Fruit fly (Drosophila melanogaster): ENCODE data around the gene Noc1.

Gene Noc1

dm6 chr3L:11047877-11048276 is 26.7 kb upstream of the Noc1 start (continued):
- TF ChIP-seq slbo (GFP tag; IDR thresholded peaks at IDR 0.05) (peak; percentile 87), CG12744 (GFP tag; optimal IDR thresholded peaks at IDR 0.05) (peak; percentile 85), odd (GFP tag; optimal IDR thresholded peaks at IDR 0.05) (peak; percentile 52), CG11093 (GFP tag; IDR thresholded peaks at IDR 0.05) (peak; percentile 50; the same call in 2 of the 3 replicates), CG8944 (GFP tag; optimal IDR thresholded peaks at IDR 0.05) (peak; percentile 86), CG10431 (GFP tag; optimal IDR thresholded peaks at IDR 0.05) (peak; percentile 70), crc (GFP tag; optimal IDR thresholded peaks at IDR 0.05) (no peak), CG4730 (GFP tag; IDR thresholded peaks at IDR 0.05) (peak; percentile 52; the same call in 1 of the 2 replicates), psq (GFP tag; optimal IDR thresholded peaks at IDR 0.05) (peak; percentile 6), crol (GFP tag; IDR thresholded peaks at IDR 0.05) (no peak; the same call in 1 of the 2 replicates), CG1602 (GFP tag; optimal IDR thresholded peaks at IDR 0.05) (peak; percentile 62), CG32772 (GFP tag; IDR thresholded peaks at IDR 0.05) (peak; percentile 80), Ravus (GFP tag; IDR thresholded peaks at IDR 0.05) (no peak), H2.0 (GFP tag; IDR thresholded peaks at IDR 0.05) (peak; percentile 67), aop (GFP tag; IDR thresholded peaks at IDR 0.05) (peak; percentile 42; the same call in 1 of the 2 replicates), CG2678 (tag; optimal IDR thresholded peaks at IDR 0.05) (peak; percentile 54), tup (GFP tag; optimal IDR thresholded peaks at IDR 0.05) (no peak), gce (GFP tag; IDR thresholded peaks at IDR 0.05) (peak; percentile 72; the same call in 1 of the 3 replicates), Chrac-16 (GFP tag; optimal IDR thresholded peaks at IDR 0.05) (peak; percentile 88), CG7786 (GFP tag; optimal IDR thresholded peaks at IDR 0.05) (peak; percentile 65), CG15269 (tag; optimal IDR thresholded peaks at IDR 0.05) (peak; percentile 55), YL-1 (GFP tag; optimal IDR thresholded peaks at IDR 0.05) (peak; percentile 12), CoRest (tag; optimal IDR thresholded peaks at IDR 0.05) (peak; percentile 69), Jarid2 (GFP tag; optimal IDR thresholded peaks at IDR 0.05) (peak; percentile 51), Bteb2 (GFP tag; optimal IDR thresholded peaks at IDR 0.05) (no peak), CG32767 (GFP tag; IDR thresholded peaks at IDR 0.05) (no peak), CG4820 (GFP tag; optimal IDR thresholded peaks at IDR 0.05) (peak; percentile 58), Aef1 (GFP tag; IDR thresholded peaks at IDR 0.05) (peak; percentile 53), bowl (GFP tag; IDR thresholded peaks at IDR 0.05) (peak; percentile 44; the same call in 1 of the 2 replicates), gem (tag; optimal IDR thresholded peaks at IDR 0.05) (peak; percentile 62), Hr51 (GFP tag; optimal IDR thresholded peaks at IDR 0.05) (peak; percentile 47 to 54), CG8924 (tag; optimal IDR thresholded peaks at IDR 0.05) (peak; percentile 19), Hr3 (GFP tag; optimal IDR thresholded peaks at IDR 0.05) (peak; percentile 76), CG9932 (GFP tag; IDR thresholded peaks at IDR 0.05) (peak; percentile 84), gt (GFP tag; IDR thresholded peaks at IDR 0.05) (no peak), CG4617 (GFP tag; optimal IDR thresholded peaks at IDR 0.05; ENCODE audit: borderline replicate concordance) (peak; percentile 45), fd3F (GFP tag; optimal IDR thresholded peaks at IDR 0.05) (peak; percentile 67), C15 (GFP tag; IDR thresholded peaks at IDR 0.05) (no peak), NFAT (GFP tag; IDR thresholded peaks at IDR 0.05) (peak; percentile 95), CG34422 (GFP tag; IDR thresholded peaks at IDR 0.05) (peak; percentile 79; the same call in 2 of the 3 replicates), pb (GFP tag; optimal IDR thresholded peaks at IDR 0.05) (peak; percentile 77), hth (optimal IDR thresholded peaks at IDR 0.05) (no peak), repo (GFP tag; optimal IDR thresholded peaks at IDR 0.05) (peak; percentile 66), yki (optimal IDR thresholded peaks at IDR 0.05) (no peak), CG3847 (GFP tag; IDR thresholded peaks at IDR 0.05) (peak; percentile 77; the same call in 1 of the 2 replicates), CG11695 (GFP tag; IDR thresholded peaks at IDR 0.05) (no peak), dmrt11E (tag; optimal IDR thresholded peaks at IDR 0.05) (peak; percentile 59), CG2116 (GFP tag; optimal IDR thresholded peaks at IDR 0.05) (peak; percentile 47), cas (GFP tag; IDR thresholded peaks at IDR 0.05) (no peak), CG12942 (GFP tag; optimal IDR thresholded peaks at IDR 0.05) (peak; percentile 57), CG31224 (GFP tag; IDR thresholded peaks at IDR 0.05) (peak; percentile 39; the same call in 1 of the 2 replicates), HmgD (GFP tag; optimal IDR thresholded peaks at IDR 0.05) (peak; percentile 83), zfh2 (GFP tag; optimal IDR thresholded peaks at IDR 0.05) (no peak)
